Fruit fly (Drosophila melanogaster) whole organism, embryonic: ENCODE data around the gene gish.

Source experiments
- Abd-B ChIP-seq: fragments of 200-800 bp; sonication (Bioruptor generic); optimal IDR thresholded peaks from 2 replicates; lab custom pipeline; 2018; ENCODE audit warnings: missing biosample characterization, mild to moderate bottlenecking, missing genetic modification characterization, moderate library complexity
- Adf1 ChIP-seq: fragments of 200-800 bp; sonication (Bioruptor generic); IDR thresholded peaks from 2 replicates; pipeline ENCODE4 v1.3.6; 2022; ENCODE audit warnings: missing biosample characterization, missing genetic modification characterization
- B-H1 ChIP-seq: fragments of 200-800 bp; sonication (Bioruptor generic); IDR thresholded peaks from 3 replicates; pipeline ENCODE4 v1.3.6; 2022; ENCODE audit warnings: missing biosample characterization, missing genetic modification characterization
- B-H2 ChIP-seq: fragments of 200-800 bp; sonication (Bioruptor generic); optimal IDR thresholded peaks from 2 replicates; lab custom pipeline; 2018; ENCODE audit warnings: missing biosample characterization, mild to moderate bottlenecking, missing genetic modification characterization
- BtbVII ChIP-seq: fragments of 200-800 bp; sonication (Bioruptor generic); optimal IDR thresholded peaks from 3 replicates; lab custom pipeline; 2017; ENCODE audit warnings: missing biosample characterization, mild to moderate bottlenecking, missing genetic modification characterization
- Bteb2 ChIP-seq: fragments of 200-800 bp; sonication (Bioruptor generic); optimal IDR thresholded peaks from 2 replicates; lab custom pipeline; 2016; ENCODE audit warnings: missing biosample characterization, missing genetic modification characterization
- CG10274 ChIP-seq: fragments of 200-800 bp; sonication (Bioruptor generic); optimal IDR thresholded peaks from 3 replicates; lab custom pipeline; 2017; ENCODE audit warnings: missing biosample characterization, mild to moderate bottlenecking, missing genetic modification characterization
- CG12942 ChIP-seq: fragments of 200-800 bp; sonication (Bioruptor generic); optimal IDR thresholded peaks from 3 replicates; lab custom pipeline; 2016; ENCODE audit warnings: missing biosample characterization, missing genetic modification characterization
- CG13123 ChIP-seq: fragments of 200-800 bp; sonication (Bioruptor generic); optimal IDR thresholded peaks from 2 replicates; lab custom pipeline; 2016; ENCODE audit warnings: missing biosample characterization, missing genetic modification characterization
- CG13894 ChIP-seq: fragments of 200-800 bp; sonication (Bioruptor generic); optimal IDR thresholded peaks from 3 replicates; lab custom pipeline; 2018; ENCODE audit warnings: missing biosample characterization, mild to moderate bottlenecking, missing genetic modification characterization, moderate library complexity
- CG14441 ChIP-seq: fragments of 200-800 bp; sonication (Bioruptor generic); IDR thresholded peaks from 2 replicates; pipeline ENCODE4 v1.3.6; 2022; ENCODE audit warnings: missing biosample characterization, missing genetic modification characterization
- CG15601 ChIP-seq: fragments of 200-800 bp; sonication (Bioruptor generic); optimal IDR thresholded peaks from 3 replicates; lab custom pipeline; 2019; ENCODE audit warnings: missing biosample characterization, mild to moderate bottlenecking, missing genetic modification characterization, moderate library complexity
- CG1647 ChIP-seq: fragments of 200-800 bp; sonication (Bioruptor generic); optimal IDR thresholded peaks from 3 replicates; lab custom pipeline; 2016; ENCODE audit warnings: missing biosample characterization, missing genetic modification characterization
- CG17328 ChIP-seq: fragments of 200-800 bp; sonication (Bioruptor generic); IDR thresholded peaks from 2 replicates; pipeline ENCODE4 v1.3.6; 2022; ENCODE audit warnings: missing biosample characterization, missing genetic modification characterization
- CG18764 ChIP-seq: fragments of 200-800 bp; sonication (Bioruptor generic); optimal IDR thresholded peaks from 3 replicates; lab custom pipeline; 2016; ENCODE audit warnings: missing biosample characterization, missing genetic modification characterization
- CG30020 ChIP-seq: fragments of 200-800 bp; optimal IDR thresholded peaks from 2 replicates; lab custom pipeline; 2019; ENCODE audit warnings: missing biosample characterization, mild to moderate bottlenecking, missing genetic modification characterization, moderate library complexity
- CG3065 ChIP-seq: fragments of 200-800 bp; sonication (Bioruptor generic); optimal IDR thresholded peaks from 2 replicates; lab custom pipeline; 2016; ENCODE audit warnings: missing biosample characterization, missing genetic modification characterization
- CG3163 ChIP-seq: fragments of 200-800 bp; sonication (Bioruptor generic); optimal IDR thresholded peaks from 3 replicates; lab custom pipeline; 2016; ENCODE audit warnings: missing biosample characterization, missing genetic modification characterization
- CG32772 ChIP-seq: fragments of 200-800 bp; sonication (Bioruptor generic); IDR thresholded peaks from 2 replicates; pipeline ENCODE4 v1.3.6; 2022; ENCODE audit warnings: missing biosample characterization, missing genetic modification characterization
- CG3847 ChIP-seq: fragments of 200-800 bp; sonication (Bioruptor generic); IDR thresholded peaks from 2 replicates; pipeline ENCODE4 v1.3.6; 2022; ENCODE audit warnings: missing biosample characterization, missing genetic modification characterization
- CG8089 ChIP-seq: fragments of 200-800 bp; sonication (Bioruptor generic); optimal IDR thresholded peaks from 3 replicates; lab custom pipeline; 2016; ENCODE audit warnings: missing biosample characterization, missing genetic modification characterization
- CG8281 ChIP-seq: fragments of 200-800 bp; sonication (Bioruptor generic); optimal IDR thresholded peaks from 2 replicates; lab custom pipeline; 2018; ENCODE audit warnings: missing biosample characterization, mild to moderate bottlenecking, missing genetic modification characterization, moderate library complexity
- CG8388 ChIP-seq: fragments of 200-800 bp; sonication (Bioruptor generic); optimal IDR thresholded peaks from 2 replicates; lab custom pipeline; 2019; ENCODE audit warnings: missing biosample characterization, mild to moderate bottlenecking, missing genetic modification characterization, moderate library complexity
- CG8944 ChIP-seq: fragments of 200-800 bp; sonication (Bioruptor generic); optimal IDR thresholded peaks from 3 replicates; lab custom pipeline; 2016; ENCODE audit warnings: missing biosample characterization, missing genetic modification characterization
- CG9215 ChIP-seq: fragments of 200-800 bp; sonication (Bioruptor generic); IDR thresholded peaks from 2 replicates; pipeline ENCODE4 v1.3.6; 2022; ENCODE audit warnings: missing biosample characterization, missing genetic modification characterization
- CG9797 ChIP-seq: fragments of 200-800 bp; sonication (Bioruptor generic); optimal IDR thresholded peaks from 3 replicates; lab custom pipeline; 2018; ENCODE audit warnings: missing biosample characterization, mild to moderate bottlenecking, missing genetic modification characterization
- E2f1 ChIP-seq: fragments of 200-800 bp; sonication (Bioruptor generic); IDR thresholded peaks from 2 replicates; pipeline ENCODE4 v1.3.6; 2022; ENCODE audit warnings: missing biosample characterization, missing genetic modification characterization
- Eip74EF ChIP-seq, 2 experiments: fragments of 200-800 bp in 1 of 2; fragments of >200 bp in 1 of 2; sonication (Bioruptor generic) in 1 of 2; optimal IDR thresholded peaks; 2 replicates each; lab custom pipeline; 2017 to 2019; ENCODE audit warnings: missing biosample characterization in 2 of 2, missing genetic modification characterization in 2 of 2, mild to moderate bottlenecking in 1 of 2, moderate library complexity in 1 of 2
- Hand ChIP-seq: fragments of 200-800 bp; sonication (Bioruptor generic); optimal IDR thresholded peaks from 2 replicates; lab custom pipeline; 2017; ENCODE audit warnings: mild to moderate bottlenecking, missing biosample characterization, missing genetic modification reagents, missing genetic modification characterization
- MBD-R2 ChIP-seq: fragments of 200-800 bp; sonication (Bioruptor generic); IDR thresholded peaks from 2 replicates; pipeline ENCODE4 v1.3.6; 2022; ENCODE audit warnings: missing biosample characterization, missing genetic modification characterization
- Mrtf ChIP-seq: fragments of 200-800 bp; sonication (Bioruptor generic); IDR thresholded peaks from 3 replicates; pipeline ENCODE4 v1.3.6; 2022; ENCODE audit warnings: missing biosample characterization, missing genetic modification characterization
- Myb ChIP-seq: fragments of 200-800 bp; sonication (Bioruptor generic); optimal IDR thresholded peaks from 2 replicates; lab custom pipeline; 2016; ENCODE audit warnings: missing biosample characterization, missing genetic modification characterization
- Nf-YB ChIP-seq: fragments of 200-800 bp; sonication (Bioruptor generic); optimal IDR thresholded peaks from 3 replicates; lab custom pipeline; 2019; ENCODE audit warnings: missing biosample characterization, mild to moderate bottlenecking, missing genetic modification characterization, moderate library complexity
- Sox100B ChIP-seq: fragments of 200-800 bp; sonication (Bioruptor generic); optimal IDR thresholded peaks from 3 replicates; lab custom pipeline; 2018; ENCODE audit warnings: missing biosample characterization, mild to moderate bottlenecking, missing genetic modification characterization
- Sox102F ChIP-seq: fragments of 200-800 bp; sonication (Bioruptor generic); optimal IDR thresholded peaks from 2 replicates; lab custom pipeline; 2018; ENCODE audit warnings: missing biosample characterization, mild to moderate bottlenecking, missing genetic modification characterization, moderate library complexity
- Taf1 ChIP-seq: fragments of 200-800 bp; sonication (Bioruptor generic); IDR thresholded peaks from 2 replicates; pipeline ENCODE4 v1.3.6; 2022; ENCODE audit warnings: missing biosample characterization, missing genetic modification characterization
- Xrp1 ChIP-seq: fragments of 200-800 bp; sonication (Bioruptor generic); IDR thresholded peaks from 2 replicates; pipeline ENCODE4 v1.3.6; 2022; ENCODE audit warnings: missing biosample characterization, missing genetic modification characterization
- ash1 ChIP-seq: fragments of 200-800 bp; sonication (Bioruptor generic); optimal IDR thresholded peaks from 2 replicates; lab custom pipeline; 2018; ENCODE audit warnings: missing biosample characterization, mild to moderate bottlenecking, missing genetic modification characterization
- bab2 ChIP-seq: fragments of 200-800 bp; sonication (Bioruptor generic); optimal IDR thresholded peaks from 2 replicates; lab custom pipeline; 2016; ENCODE audit warnings: missing biosample characterization, missing genetic modification characterization
- bsh ChIP-seq, 2 experiments: fragments of 200-800 bp; sonication (Bioruptor generic); optimal IDR thresholded peaks; 2 replicates each; lab custom pipeline; 2017 to 2018; ENCODE audit warnings: mild to moderate bottlenecking in 2 of 2, missing biosample characterization in 2 of 2, missing genetic modification characterization in 2 of 2, moderate library complexity in 1 of 2
- cato ChIP-seq: fragments of 200-800 bp; sonication (Bioruptor generic); optimal IDR thresholded peaks from 2 replicates; lab custom pipeline; 2016; ENCODE audit warnings: missing biosample characterization, missing genetic modification characterization, borderline replicate concordance
- dpn ChIP-seq, 2 experiments: fragments of 200-800 bp; sonication (Bioruptor generic); optimal IDR thresholded peaks; 3 replicates each; lab custom pipeline; 2016; ENCODE audit warnings: missing biosample characterization in 2 of 2, missing genetic modification characterization in 2 of 2
- exex ChIP-seq: fragments of 200-800 bp; sonication (Bioruptor generic); optimal IDR thresholded peaks from 4 replicates; lab custom pipeline; 2018; ENCODE audit warnings: missing biosample characterization, mild to moderate bottlenecking, missing genetic modification characterization, moderate library complexity
- fd102C ChIP-seq: fragments of 200-800 bp; sonication (Bioruptor generic); optimal IDR thresholded peaks from 2 replicates; lab custom pipeline; 2018; ENCODE audit warnings: missing biosample characterization, mild to moderate bottlenecking, missing genetic modification characterization, moderate library complexity
- fu2 ChIP-seq: fragments of 200-800 bp; sonication (Bioruptor generic); optimal IDR thresholded peaks from 2 replicates; lab custom pipeline; 2016; ENCODE audit warnings: missing biosample characterization, missing genetic modification characterization
- gt ChIP-seq: fragments of 200-800 bp; sonication (Bioruptor generic); IDR thresholded peaks from 2 replicates; pipeline ENCODE4 v1.3.6; 2022; ENCODE audit warnings: missing biosample characterization, missing genetic modification characterization
- lmd ChIP-seq: fragments of 200-800 bp; sonication (Bioruptor generic); IDR thresholded peaks from 2 replicates; pipeline ENCODE4 v1.3.6; 2022; ENCODE audit warnings: missing biosample characterization, missing genetic modification characterization
- slbo ChIP-seq: fragments of 200-800 bp; sonication (Bioruptor generic); IDR thresholded peaks from 2 replicates; pipeline ENCODE4 v1.3.6; 2022; ENCODE audit warnings: missing biosample characterization, missing genetic modification characterization
- toy ChIP-seq: fragments of 200-800 bp; sonication (Bioruptor generic); IDR thresholded peaks from 2 replicates; pipeline ENCODE4 v1.3.6; 2022; ENCODE audit warnings: missing biosample characterization, missing genetic modification characterization
- unc-4 ChIP-seq: fragments of 200-800 bp; sonication (Bioruptor generic); IDR thresholded peaks from 2 replicates; pipeline ENCODE4 v1.3.6; 2022; ENCODE audit warnings: missing biosample characterization, missing genetic modification characterization; ENCODE audit not compliant: partially characterized antibody

The gish gene

DNA sequence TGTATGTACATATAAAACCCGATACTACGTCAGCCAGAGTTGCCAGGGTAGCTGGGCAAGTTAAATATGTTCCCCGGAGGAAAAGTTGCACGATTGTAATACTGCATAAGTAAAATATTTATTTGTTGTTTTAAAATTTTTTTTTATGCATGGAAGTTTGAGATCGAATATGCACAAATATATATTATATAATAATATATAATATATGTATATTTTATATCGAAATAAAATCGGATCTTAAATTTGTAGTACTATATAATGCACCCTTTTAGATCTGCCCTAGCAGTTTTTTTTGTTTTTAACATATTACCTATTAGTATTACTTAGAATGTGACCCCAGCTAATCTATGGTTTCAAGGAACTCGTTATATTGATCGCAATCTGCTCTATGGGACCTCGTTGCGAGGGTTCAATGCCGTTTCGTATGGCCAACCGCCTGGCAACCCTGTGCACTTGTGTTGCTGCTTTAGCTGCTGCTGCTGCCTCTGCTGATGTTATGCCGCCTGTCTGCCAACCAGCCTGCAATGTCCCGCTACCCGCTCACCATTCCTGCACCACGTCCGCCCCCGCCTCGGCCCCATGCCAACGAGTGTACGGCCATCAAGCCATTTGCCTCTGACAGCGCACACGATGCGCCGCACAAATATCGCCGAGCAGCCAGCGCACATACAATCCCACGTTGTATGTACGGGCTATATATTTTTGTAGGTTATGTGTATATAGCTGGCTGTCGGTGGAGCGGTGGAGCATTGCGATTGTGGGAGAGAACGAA is 36.1 kb upstream of the gish start (continued):
- TF ChIP-seq Mrtf (GFP tag; lab: Robert Waterston, UW) (no peak), Sox100B (peak; percentile 98), gt (GFP tag; lab: Robert Waterston, UW) (no peak), bsh (GFP tag; optimal IDR thresholded peaks at IDR 0.05; lab: Kevin White, UChicago) (peak; percentile 84 to 88), lmd (GFP tag; lab: Robert Waterston, UW) (no peak), Abd-B (GFP tag; lab: Kevin White, UChicago) (peak; percentile 87), slbo (GFP tag; lab: Robert Waterston, UW) (no peak), CG3163 (GFP tag; lab: Kevin White, UChicago) (peak; percentile 37), CG9215 (GFP tag; lab: Robert Waterston, UW) (no peak), CG30020 (tag; lab: Kevin White, UChicago) (peak; percentile 82), unc-4 (GFP tag; lab: Robert Waterston, UW) (no peak), B-H2 (GFP tag; lab: Kevin White, UChicago) (peak; percentile 50), CG8089 (peak; percentile 38), toy (GFP tag; lab: Robert Waterston, UW) (no peak), CG13123 (GFP tag; lab: Kevin White, UChicago) (peak; percentile 40), Myb (GFP tag; lab: Kevin White, UChicago) (peak; percentile 65), Nf-YB (GFP tag; lab: Kevin White, UChicago) (peak; percentile 81), bab2 (GFP tag; lab: Kevin White, UChicago) (peak; percentile 47), BtbVII (GFP tag; lab: Kevin White, UChicago) (peak; percentile 92), B-H1 (GFP tag; lab: Robert Waterston, UW) (no peak), CG15601 (tag; lab: Kevin White, UChicago) (peak; percentile 88), fu2 (GFP tag; lab: Kevin White, UChicago) (peak; percentile 75), dpn (GFP tag; optimal IDR thresholded peaks at IDR 0.05; lab: Kevin White, UChicago) (peak in 1 of 2 experiments; percentile 78), CG9797 (GFP tag; lab: Kevin White, UChicago) (peak; percentile 6), Eip74EF (GFP tag; optimal IDR thresholded peaks at IDR 0.05; lab: Kevin White, UChicago) (peak in 1 of 2 experiments; percentile 89), CG17328 (no peak), CG32772 (GFP tag; lab: Robert Waterston, UW) (no peak), CG14441 (GFP tag; lab: Robert Waterston, UW) (no peak), Xrp1 (GFP tag; lab: Robert Waterston, UW) (no peak), fd102C (GFP tag; lab: Kevin White, UChicago) (no peak), ash1 (GFP tag; lab: Kevin White, UChicago) (no peak), MBD-R2 (GFP tag; lab: Robert Waterston, UW) (no peak), Taf1 (no peak), CG12942 (GFP tag; lab: Kevin White, UChicago) (peak; percentile 63), Bteb2 (GFP tag; lab: Kevin White, UChicago) (no peak), CG8944 (peak; percentile 3), Hand (peak; percentile 94), CG13894 (tag; lab: Kevin White, UChicago) (no peak), CG8281 (peak; percentile 69), E2f1 (GFP tag; lab: Robert Waterston, UW) (no peak), CG1647 (no peak), CG3065 (GFP tag; lab: Kevin White, UChicago) (peak; percentile 65), cato (peak; percentile 73), CG18764 (GFP tag; lab: Kevin White, UChicago) (peak; percentile 75), CG10274 (peak; percentile 88), Sox102F (GFP tag; lab: Kevin White, UChicago) (peak; percentile 92), Adf1 (no peak), exex (tag; lab: Kevin White, UChicago) (no peak), CG8388 (peak; percentile 93), CG3847 (GFP tag; lab: Robert Waterston, UW) (no peak)
